Worm (Caenorhabditis elegans) whole organism, midembryonic: ENCODE data around the gene ZK512.10.

Experiments used
- T22C8.4 ChIP-seq: fragments of 200-800 bp; sonication (Bioruptor generic); IDR thresholded peaks from 2 replicates; pipeline ENCODE4 v1.3.6; 2022; ENCODE audit warnings: missing genetic modification characterization, missing compliant biosample characterization
- cog-1 ChIP-seq: sonication (generic microtip); optimal IDR thresholded peaks from 2 replicates; lab custom pipeline; 2016; ENCODE audit warnings: missing genetic modification characterization, missing compliant biosample characterization
- flt-1 ChIP-seq: fragments of 200-800 bp; sonication (Bioruptor generic); IDR thresholded peaks from 2 replicates; pipeline ENCODE4 v1.3.6; 2022; ENCODE audit warnings: missing genetic modification characterization, missing compliant biosample characterization
- klf-2 ChIP-seq: fragments of 200-800 bp; sonication (Bioruptor generic); conservative IDR thresholded peaks from 2 replicates; pipeline ENCODE4 v1.3.6; 2022; ENCODE audit warnings: missing genetic modification reagents, missing genetic modification characterization, missing compliant biosample characterization
- med-1 ChIP-seq: sonication (generic microtip); optimal IDR thresholded peaks from 2 replicates; lab custom pipeline; 2017; ENCODE audit warnings: missing genetic modification characterization, mild to moderate bottlenecking, missing compliant biosample characterization, antibody characterized with exemption, missing genetic modification reagents; ENCODE audit not compliant: insufficient read depth
- ref-1 ChIP-seq: fragments of 200-800 bp; sonication (Bioruptor generic); conservative IDR thresholded peaks from 2 replicates; pipeline ENCODE4 v1.3.6; 2022; ENCODE audit warnings: missing genetic modification reagents, missing genetic modification characterization, missing compliant biosample characterization
- tab-1 ChIP-seq: fragments of 200-800 bp; sonication (Bioruptor generic); IDR thresholded peaks from 2 replicates; pipeline ENCODE4 v1.3.6; 2022; ENCODE audit warnings: missing genetic modification characterization, missing compliant biosample characterization
- ztf-23 ChIP-seq: fragments of 200-800 bp; sonication (Bioruptor generic); IDR thresholded peaks from 2 replicates; pipeline ENCODE4 v1.3.6; 2022; ENCODE audit warnings: missing genetic modification reagents, missing genetic modification characterization, missing compliant biosample characterization
- ztf-29 ChIP-seq: fragments of 200-800 bp; sonication (Bioruptor generic); IDR thresholded peaks from 2 replicates; pipeline ENCODE4 v1.3.6; 2022; ENCODE audit warnings: missing genetic modification reagents, missing genetic modification characterization, missing compliant biosample characterization

The ZK512.10 gene

DNA sequence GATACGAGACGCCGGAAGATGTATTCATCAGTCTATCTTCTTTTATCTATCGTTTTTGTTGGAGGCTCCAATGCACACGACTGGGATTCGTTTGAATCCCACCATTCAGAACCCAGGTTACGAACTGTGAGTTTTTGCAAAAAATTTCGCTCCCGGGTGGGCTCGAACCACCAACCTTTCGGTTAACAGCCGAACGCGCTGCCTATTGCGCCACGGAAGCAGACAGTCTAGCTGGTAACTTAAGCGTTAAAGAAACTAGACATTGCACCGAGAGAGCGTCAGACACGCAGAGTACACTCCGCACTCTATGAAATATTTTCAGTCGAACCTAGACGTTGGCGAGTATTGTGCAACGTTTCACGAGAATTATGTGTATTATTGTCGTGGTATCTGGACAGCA lies 26.6 kb upstream of the ZK512.10 start:
- peak; percentile 72 for TF ChIP-seq T22C8.4 (GFP tag; lab: Robert Waterston, UW)
- 0 out of 2 replicates have a peak, but pooled peaks have one; percentile 59 for TF ChIP-seq klf-2 (GFP tag; lab: Robert Waterston, UW)
- peak; percentile 87 for TF ChIP-seq tab-1
- no peak for TF ChIP-seq med-1 (GFP tag; lab: Kevin White, UChicago)
- no peak for TF ChIP-seq cog-1 (tag; lab: Kevin White, UChicago)
- peak; percentile 40; the same call in 1 of the 2 replicates for TF ChIP-seq ztf-29 (GFP tag; lab: Robert Waterston, UW)
- TF ChIP-seq flt-1 (GFP tag; lab: Robert Waterston, UW), result peak; percentile 92
- TF ChIP-seq ztf-23, result peak; percentile 81
- peak; percentile 62 for TF ChIP-seq ref-1

DNA sequence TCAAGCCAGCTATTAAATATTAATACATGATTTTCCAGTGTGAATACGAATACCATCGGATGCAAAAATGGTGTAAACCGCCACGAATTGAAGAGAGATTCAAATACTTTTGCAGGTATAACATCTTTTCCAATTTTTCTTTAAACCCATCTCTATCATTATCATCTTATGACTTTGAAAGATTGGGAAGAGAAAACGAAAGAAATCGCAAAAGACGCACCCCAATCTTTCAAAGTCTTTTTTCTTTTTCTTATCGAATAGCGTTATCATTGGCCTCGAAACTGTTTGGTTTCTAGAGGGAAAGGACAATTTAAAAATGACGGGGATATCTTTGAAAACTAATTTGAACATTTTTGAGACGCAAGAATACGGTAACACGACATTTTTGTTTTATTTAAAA lies 25.0 kb upstream of the ZK512.10 start:
- no peak for TF ChIP-seq ztf-29 (GFP tag; lab: Robert Waterston, UW)
- no peak for TF ChIP-seq T22C8.4 (GFP tag; lab: Robert Waterston, UW)
- no peak for TF ChIP-seq med-1 (GFP tag; lab: Kevin White, UChicago)
- TF ChIP-seq ztf-23, result no peak
- TF ChIP-seq klf-2 (GFP tag; lab: Robert Waterston, UW), result no peak
- no peak for TF ChIP-seq tab-1
- no peak for TF ChIP-seq ref-1
- no peak for TF ChIP-seq flt-1 (GFP tag; lab: Robert Waterston, UW)
- no peak for TF ChIP-seq cog-1 (tag; lab: Kevin White, UChicago)

DNA sequence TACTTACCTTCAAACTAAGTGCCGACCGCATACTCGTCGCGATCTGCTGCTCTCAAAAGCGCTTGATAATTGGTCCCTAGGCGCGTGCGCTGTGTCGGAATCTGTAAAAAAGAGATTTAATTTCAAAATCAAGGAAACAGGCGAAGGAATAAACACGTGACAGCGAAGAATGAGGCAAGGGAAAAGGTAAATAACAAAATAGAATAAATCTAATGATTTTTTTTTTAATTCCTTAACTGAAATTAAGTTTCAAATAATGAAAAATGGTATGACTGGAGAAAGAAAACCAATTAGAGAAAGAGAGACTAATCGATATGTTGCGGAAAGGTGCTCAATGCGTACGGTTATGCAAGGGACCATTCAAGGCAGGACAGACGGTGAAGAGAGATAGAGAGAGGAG lies 21.5 kb upstream of the ZK512.10 start, which contains the start of gene cya-1:
Gene cya-1 (minus strand): TSS at position 101 of the 400 bp plus-strand sequence.
- TF ChIP-seq tab-1, result no peak
- TF ChIP-seq klf-2 (GFP tag; lab: Robert Waterston, UW), result no peak
- no peak for TF ChIP-seq cog-1 (tag; lab: Kevin White, UChicago)
- TF ChIP-seq flt-1 (GFP tag; lab: Robert Waterston, UW), result no peak
- TF ChIP-seq ztf-23, result no peak
- TF ChIP-seq T22C8.4 (GFP tag; lab: Robert Waterston, UW), result no peak
- no peak for TF ChIP-seq med-1 (GFP tag; lab: Kevin White, UChicago)
- TF ChIP-seq ztf-29 (GFP tag; lab: Robert Waterston, UW), result no peak
- no peak for TF ChIP-seq ref-1

DNA sequence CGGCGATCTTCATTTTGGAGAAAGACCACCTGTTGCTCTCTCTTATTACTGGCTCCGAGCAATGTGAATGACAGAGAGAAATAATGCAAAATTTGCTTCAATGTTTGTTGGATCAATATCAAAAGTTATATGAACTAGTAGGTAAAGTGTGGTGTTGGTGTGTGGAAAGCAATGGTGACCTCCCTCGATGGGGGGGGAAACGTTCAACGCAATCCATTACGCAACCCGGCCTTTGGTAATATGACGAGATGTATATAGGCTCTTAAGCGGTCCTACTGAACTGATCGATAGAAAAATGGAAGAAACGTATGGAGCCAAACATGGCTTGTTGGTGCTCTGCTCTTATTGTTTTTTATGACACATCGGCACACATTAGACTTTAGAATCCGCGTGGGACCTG lies 21.0 kb upstream of the ZK512.10 start:
- no peak for TF ChIP-seq med-1 (GFP tag; lab: Kevin White, UChicago)
- no peak for TF ChIP-seq flt-1 (GFP tag; lab: Robert Waterston, UW)
- no peak for TF ChIP-seq klf-2 (GFP tag; lab: Robert Waterston, UW)
- TF ChIP-seq ref-1, result no peak
- TF ChIP-seq ztf-23, result no peak
- no peak for TF ChIP-seq tab-1
- no peak for TF ChIP-seq ztf-29 (GFP tag; lab: Robert Waterston, UW)
- TF ChIP-seq cog-1 (tag; lab: Kevin White, UChicago), result no peak
- no peak; the same call in 1 of the 2 replicates for TF ChIP-seq T22C8.4 (GFP tag; lab: Robert Waterston, UW)

DNA sequence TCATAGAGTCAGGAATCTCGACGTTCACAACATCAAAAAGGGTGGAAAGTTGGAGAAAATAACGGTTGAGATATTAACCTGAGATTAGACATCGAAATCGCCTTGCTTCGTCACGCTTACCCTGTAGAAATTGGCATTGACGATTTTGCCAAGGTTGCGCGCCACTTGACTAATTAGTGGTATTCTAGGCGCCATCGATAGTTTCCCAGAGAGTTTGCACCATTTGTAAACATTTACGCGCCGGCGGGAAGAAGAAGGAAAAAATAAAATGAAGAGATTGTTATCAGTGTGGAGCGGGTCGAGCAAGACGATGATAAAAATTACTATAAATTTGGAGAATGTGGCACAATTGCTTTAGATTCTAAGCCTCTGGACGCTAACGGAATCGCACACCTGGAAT lies 20.4 kb upstream of the ZK512.10 start:
- no peak for TF ChIP-seq ztf-29 (GFP tag; lab: Robert Waterston, UW)
- TF ChIP-seq med-1 (GFP tag; lab: Kevin White, UChicago), result no peak
- no peak for TF ChIP-seq klf-2 (GFP tag; lab: Robert Waterston, UW)
- no peak for TF ChIP-seq T22C8.4 (GFP tag; lab: Robert Waterston, UW)
- TF ChIP-seq ref-1, result no peak
- TF ChIP-seq tab-1, result no peak
- TF ChIP-seq ztf-23, result no peak
- no peak for TF ChIP-seq cog-1 (tag; lab: Kevin White, UChicago)
- no peak for TF ChIP-seq flt-1 (GFP tag; lab: Robert Waterston, UW)

DNA sequence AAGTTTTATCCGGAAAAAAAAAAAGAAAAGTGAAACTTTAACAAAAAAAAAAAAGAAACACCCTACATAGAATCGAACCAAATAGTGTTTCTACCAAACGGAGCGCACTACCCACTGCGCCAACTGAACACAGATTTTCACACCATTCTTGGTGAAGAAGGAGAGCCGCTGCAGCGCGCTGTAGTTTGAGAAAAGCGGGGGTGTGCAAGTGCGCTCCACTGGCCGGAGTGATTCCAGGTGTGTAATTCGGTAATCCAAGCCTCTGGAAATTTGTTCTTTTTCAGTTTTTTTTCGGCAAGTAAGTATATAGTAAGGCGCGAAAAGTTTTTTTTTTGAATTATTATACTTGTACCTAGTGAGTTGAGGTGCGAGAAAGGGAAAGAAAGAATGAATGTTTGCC lies 19.8 kb upstream of the ZK512.10 start:
- TF ChIP-seq klf-2 (GFP tag; lab: Robert Waterston, UW) (0 out of 2 replicates have a peak, but pooled peaks have one; percentile 43), ztf-23 (0 out of 2 replicates have a peak, but pooled peaks have one; percentile 49), T22C8.4 (GFP tag; lab: Robert Waterston, UW) (0 out of 2 replicates have a peak, but pooled peaks have one; percentile 34), flt-1 (GFP tag; lab: Robert Waterston, UW) (peak; percentile 87), ztf-29 (GFP tag; lab: Robert Waterston, UW) (peak; percentile 28; the same call in 1 of the 2 replicates)

DNA sequence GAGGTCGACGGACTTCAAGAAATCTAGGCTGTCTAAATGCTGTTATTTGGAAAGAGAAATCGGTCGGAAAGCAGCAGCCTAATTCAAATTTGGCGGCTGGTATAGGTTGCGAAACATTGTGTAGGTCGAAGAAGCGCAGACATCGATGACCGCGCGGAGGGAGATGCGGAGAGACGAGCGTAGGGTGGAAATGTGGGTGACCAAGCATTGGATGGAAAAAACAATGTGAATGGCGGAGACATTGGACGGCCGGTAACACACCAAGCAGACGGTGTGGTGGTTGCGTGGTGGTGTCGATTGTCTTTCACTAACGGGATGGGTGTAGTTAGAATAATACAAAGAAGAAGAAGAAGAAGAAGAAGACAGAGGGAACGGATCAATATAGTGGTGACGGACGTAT lies 18.2 kb upstream of the ZK512.10 start:
- TF ChIP-seq ztf-29 (GFP tag; lab: Robert Waterston, UW) (no peak), tab-1 (peak; percentile 55; the same call in 1 of the 2 replicates), cog-1 (tag; lab: Kevin White, UChicago) (no peak), T22C8.4 (GFP tag; lab: Robert Waterston, UW) (no peak), flt-1 (GFP tag; lab: Robert Waterston, UW) (no peak), klf-2 (GFP tag; lab: Robert Waterston, UW) (no peak), ztf-23 (no peak)

DNA sequence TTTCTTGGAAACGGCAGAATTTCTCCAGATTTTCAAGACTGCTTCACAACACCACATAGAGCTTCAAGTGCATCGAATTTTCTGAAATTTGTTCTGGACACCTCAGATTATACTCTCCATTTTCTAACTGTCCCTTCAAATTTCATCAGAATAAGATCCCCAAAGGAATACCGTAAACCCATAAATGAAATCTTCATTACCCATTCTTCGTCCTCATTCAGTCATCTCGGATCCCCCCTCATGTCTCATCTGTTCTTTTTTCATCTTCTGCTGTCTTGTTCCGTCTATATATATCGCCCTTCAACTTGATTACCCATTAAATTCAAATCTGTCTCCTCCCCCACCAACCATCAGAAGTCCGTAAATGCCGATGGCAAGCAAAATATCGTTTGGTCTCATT lies 16.6 kb upstream of the ZK512.10 start:
- TF ChIP-seq ztf-23 (no peak), cog-1 (tag; lab: Kevin White, UChicago) (no peak), flt-1 (GFP tag; lab: Robert Waterston, UW) (peak; percentile 44; the same call in 1 of the 2 replicates), klf-2 (GFP tag; lab: Robert Waterston, UW) (no peak), T22C8.4 (GFP tag; lab: Robert Waterston, UW) (no peak)

DNA sequence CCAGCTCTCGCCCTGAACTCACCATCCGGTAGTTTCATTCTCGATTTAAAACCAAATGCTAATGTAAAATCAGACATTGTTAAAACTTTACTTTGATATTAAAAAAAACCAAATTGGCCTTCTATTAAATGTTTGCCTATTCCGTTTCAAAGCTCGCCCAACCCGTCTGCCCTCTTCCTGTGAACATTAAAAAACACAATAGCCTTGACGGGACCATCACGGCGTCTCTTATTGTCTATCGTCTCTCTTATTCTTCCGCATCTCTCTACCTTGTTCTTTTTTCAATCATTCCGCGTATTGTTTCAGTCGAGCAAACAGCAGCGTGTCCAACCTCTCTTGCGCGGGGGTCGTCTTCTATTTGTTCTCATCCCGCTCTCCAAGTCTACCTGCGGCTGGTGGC lies 16.0 kb upstream of the ZK512.10 start, which contains the start of gene ZK512.1:
Gene ZK512.1 (plus strand): TSS at position 301 of the 400 bp plus-strand sequence.
- TF ChIP-seq ref-1 (no peak), ztf-29 (GFP tag; lab: Robert Waterston, UW) (no peak), T22C8.4 (GFP tag; lab: Robert Waterston, UW) (no peak), klf-2 (GFP tag; lab: Robert Waterston, UW) (no peak), flt-1 (GFP tag; lab: Robert Waterston, UW) (no peak), ztf-23 (no peak)

DNA sequence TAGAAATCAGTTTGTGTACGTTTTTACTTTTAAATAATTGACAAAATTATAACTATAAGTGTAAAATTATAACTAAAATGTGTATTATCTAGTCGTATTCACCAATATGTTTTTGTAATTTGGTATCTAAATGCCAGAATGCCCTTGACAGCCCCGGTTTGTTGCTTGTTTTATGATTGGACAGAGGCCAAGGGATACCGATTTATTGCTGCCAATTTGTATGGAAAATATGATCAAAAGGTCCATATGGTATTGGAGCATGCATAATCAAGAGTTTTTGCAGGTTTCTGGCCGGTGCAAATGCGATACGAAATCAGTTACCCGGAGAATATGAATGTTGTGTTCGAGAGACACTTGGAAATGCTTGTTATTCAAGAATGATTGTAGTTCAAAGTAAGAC lies 14.9 kb upstream of the ZK512.10 start:
- TF ChIP-seq cog-1 (tag; lab: Kevin White, UChicago) (no peak), tab-1 (no peak), flt-1 (GFP tag; lab: Robert Waterston, UW) (no peak), med-1 (GFP tag; lab: Kevin White, UChicago) (no peak), klf-2 (GFP tag; lab: Robert Waterston, UW) (no peak)
